Worm (Caenorhabditis elegans) whole organism, young adult: ENCODE data around the gene ZC155.4.

Source experiments
- C17E4.6 ChIP-seq: fragments of 200-800 bp; sonication (Bioruptor generic); IDR thresholded peaks from 2 replicates; pipeline ENCODE4 v1.3.6; 2022; ENCODE audit warnings: missing genetic modification reagents, missing genetic modification characterization, missing compliant biosample characterization
- F10E7.11 ChIP-seq: sonication (generic microtip); optimal IDR thresholded peaks from 2 replicates; lab custom pipeline; 2017; ENCODE audit warnings: mild to moderate bottlenecking, missing genetic modification characterization, moderate library complexity, missing compliant biosample characterization
- F22D6.2 ChIP-seq: sonication (generic microtip); optimal IDR thresholded peaks from 2 replicates; lab custom pipeline; 2016; ENCODE audit warnings: mild to moderate bottlenecking, missing genetic modification characterization, missing compliant biosample characterization
- F23B12.7 ChIP-seq: sonication (generic microtip); optimal IDR thresholded peaks from 2 replicates; lab custom pipeline; 2017; ENCODE audit warnings: missing genetic modification characterization, mild to moderate bottlenecking, missing compliant biosample characterization, antibody characterized with exemption, moderate library complexity; ENCODE audit not compliant: insufficient read depth
- F33H1.4 ChIP-seq: fragments of 200-800 bp; sonication (Bioruptor generic); IDR thresholded peaks from 2 replicates; pipeline ENCODE4 v1.3.6; 2022; ENCODE audit warnings: missing genetic modification reagents, missing genetic modification characterization, missing compliant biosample characterization
- F39B2.1 ChIP-seq: fragments of 200-800 bp; sonication (Bioruptor generic); IDR thresholded peaks from 2 replicates; pipeline ENCODE4 v1.3.6; 2022; ENCODE audit warnings: missing genetic modification reagents, missing genetic modification characterization, missing compliant biosample characterization
- K11D2.4 ChIP-seq: fragments of 200-800 bp; sonication (Bioruptor generic); IDR thresholded peaks from 2 replicates; pipeline ENCODE4 v1.3.6; 2022; ENCODE audit warnings: missing genetic modification reagents, missing genetic modification characterization, missing compliant biosample characterization
- T26A5.8 ChIP-seq: sonication (generic microtip); optimal IDR thresholded peaks from 2 replicates; lab custom pipeline; 2016; ENCODE audit warnings: missing genetic modification characterization, missing compliant biosample characterization
- Y79H2A.3 ChIP-seq: fragments of 200-800 bp; sonication (Bioruptor generic); conservative IDR thresholded peaks from 2 replicates; pipeline ENCODE4 v1.3.6; 2022; ENCODE audit warnings: missing genetic modification reagents, missing genetic modification characterization, missing compliant biosample characterization
- akir-1 ChIP-seq: fragments of 200-800 bp; sonication (Bioruptor generic); optimal IDR thresholded peaks from 2 replicates; lab custom pipeline; 2018; ENCODE audit warnings: mild to moderate bottlenecking, missing genetic modification characterization, moderate library complexity, missing compliant biosample characterization
- ama-1 ChIP-seq, 3 experiments: fragments of 150-350 bp in 1 of 3; sonication (generic microtip) in 2 of 3; optimal IDR thresholded peaks; 2 replicates each; lab custom pipeline; 2014 to 2018; ENCODE audit warnings: missing biosample characterization in 2 of 3, missing genetic modification characterization in 2 of 3, missing genetic modification reagents in 2 of 3
- aptf-2 ChIP-seq: fragments of 200-800 bp; sonication (Bioruptor generic); conservative IDR thresholded peaks from 2 replicates; pipeline ENCODE4 v1.3.6; 2022; ENCODE audit warnings: missing genetic modification reagents, missing genetic modification characterization, missing compliant biosample characterization
- athp-1 ChIP-seq: sonication (generic microtip); optimal IDR thresholded peaks from 2 replicates; lab custom pipeline; 2017; ENCODE audit warnings: mild to moderate bottlenecking, missing genetic modification characterization, missing compliant biosample characterization
- bed-1 ChIP-seq: fragments of 200-800 bp; sonication (Bioruptor generic); IDR thresholded peaks from 2 replicates; pipeline ENCODE4 v1.3.6; 2022; ENCODE audit warnings: missing genetic modification reagents, missing genetic modification characterization, missing compliant biosample characterization
- cebp-1 ChIP-seq, 2 experiments: fragments of 200-800 bp in 1 of 2; sonication (Bioruptor generic) in 1 of 2; sonication (generic microtip) in 1 of 2; IDR thresholded peaks in 1 of 2; optimal IDR thresholded peaks in 1 of 2; 2 replicates each; pipeline versions ENCODE4 v1.3.6 to Lab custom; 2017 to 2022; ENCODE audit warnings: missing compliant biosample characterization in 2 of 2, missing genetic modification characterization in 2 of 2, mild to moderate bottlenecking in 1 of 2, missing genetic modification reagents in 1 of 2, moderate library complexity in 1 of 2
- cebp-2 ChIP-seq: fragments of 200-800 bp; sonication (Bioruptor generic); IDR thresholded peaks from 2 replicates; pipeline ENCODE4 v1.3.6; 2022; ENCODE audit warnings: missing genetic modification characterization, missing compliant biosample characterization
- ceh-100 ChIP-seq: fragments of 200-800 bp; sonication (Bioruptor generic); IDR thresholded peaks from 2 replicates; pipeline ENCODE4 v1.3.6; 2022; ENCODE audit warnings: missing genetic modification reagents, missing genetic modification characterization, missing compliant biosample characterization
- ceh-40 ChIP-seq: fragments of 200-800 bp; sonication (Bioruptor generic); IDR thresholded peaks from 2 replicates; pipeline ENCODE4 v1.3.6; 2022; ENCODE audit warnings: missing genetic modification characterization, missing compliant biosample characterization
- ceh-91 ChIP-seq: fragments of 200-800 bp; sonication (Bioruptor generic); IDR thresholded peaks from 2 replicates; pipeline ENCODE4 v1.3.6; 2022; ENCODE audit warnings: missing genetic modification reagents, missing genetic modification characterization, missing compliant biosample characterization
- egl-18 ChIP-seq: fragments of 200-800 bp; sonication (Bioruptor generic); IDR thresholded peaks from 2 replicates; pipeline ENCODE4 v1.3.6; 2022; ENCODE audit warnings: missing genetic modification reagents, missing genetic modification characterization, missing compliant biosample characterization
- egl-44 ChIP-seq: fragments of 200-800 bp; sonication (Bioruptor generic); IDR thresholded peaks from 2 replicates; pipeline ENCODE4 v1.3.6; 2022; ENCODE audit warnings: missing genetic modification reagents, missing genetic modification characterization, missing compliant biosample characterization
- egrh-3 ChIP-seq: fragments of 200-800 bp; sonication (Bioruptor generic); IDR thresholded peaks from 2 replicates; pipeline ENCODE4 v1.3.6; 2022; ENCODE audit warnings: missing genetic modification reagents, missing genetic modification characterization, missing compliant biosample characterization
- ekl-4 ChIP-seq: fragments of 200-800 bp; sonication (Bioruptor generic); IDR thresholded peaks from 2 replicates; pipeline ENCODE4 v1.3.6; 2022; ENCODE audit warnings: missing genetic modification reagents, missing genetic modification characterization, missing compliant biosample characterization
- fkh-3 ChIP-seq: sonication (generic microtip); optimal IDR thresholded peaks from 2 replicates; lab custom pipeline; 2016; ENCODE audit warnings: mild to moderate bottlenecking, missing genetic modification characterization, missing compliant biosample characterization
- him-1 ChIP-seq: sonication (generic microtip); optimal IDR thresholded peaks from 2 replicates; lab custom pipeline; 2016; ENCODE audit warnings: missing genotype, missing genetic modification reagents, missing genetic modification characterization, missing compliant biosample characterization
- hlh-26 ChIP-seq: fragments of 200-800 bp; sonication (Bioruptor generic); conservative IDR thresholded peaks from 2 replicates; pipeline ENCODE4 v1.3.6; 2022; ENCODE audit warnings: missing genetic modification reagents, missing genetic modification characterization, missing compliant biosample characterization
- hmg-1.2 ChIP-seq: fragments of 200-800 bp; sonication (Bioruptor generic); IDR thresholded peaks from 2 replicates; pipeline ENCODE4 v1.3.6; 2022; ENCODE audit warnings: missing genetic modification reagents, missing genetic modification characterization, missing compliant biosample characterization
- lag-1 ChIP-seq: fragments of 200-800 bp; sonication (Bioruptor generic); IDR thresholded peaks from 2 replicates; pipeline ENCODE4 v1.3.6; 2022; ENCODE audit warnings: missing genetic modification reagents, missing genetic modification characterization, missing compliant biosample characterization
- lin-26 ChIP-seq: fragments of 200-800 bp; sonication (Bioruptor generic); IDR thresholded peaks from 2 replicates; pipeline ENCODE4 v1.3.6; 2022; ENCODE audit warnings: missing genetic modification reagents, missing genetic modification characterization, missing compliant biosample characterization
- lir-1 ChIP-seq: fragments of 200-800 bp; sonication (Bioruptor generic); conservative IDR thresholded peaks from 2 replicates; pipeline ENCODE4 v1.3.6; 2022; ENCODE audit warnings: missing genetic modification reagents, missing genetic modification characterization, missing compliant biosample characterization
- madf-10 ChIP-seq: sonication (generic microtip); optimal IDR thresholded peaks from 2 replicates; lab custom pipeline; 2016; ENCODE audit warnings: mild to moderate bottlenecking, missing genetic modification characterization, missing compliant biosample characterization
- mcd-1 ChIP-seq: fragments of 200-800 bp; sonication (Bioruptor generic); IDR thresholded peaks from 2 replicates; pipeline ENCODE4 v1.3.6; 2022; ENCODE audit warnings: missing genetic modification reagents, missing genetic modification characterization, missing compliant biosample characterization
- mxl-1 ChIP-seq: sonication (generic microtip); optimal IDR thresholded peaks from 2 replicates; lab custom pipeline; 2016; ENCODE audit warnings: missing genetic modification characterization, missing compliant biosample characterization
- nhr-179 ChIP-seq: sonication (generic microtip); optimal IDR thresholded peaks from 2 replicates; lab custom pipeline; 2016; ENCODE audit warnings: mild to moderate bottlenecking, missing genetic modification characterization, missing compliant biosample characterization
- nhr-27 ChIP-seq: fragments of 200-800 bp; sonication (Bioruptor generic); optimal IDR thresholded peaks from 2 replicates; lab custom pipeline; 2018; ENCODE audit warnings: mild to moderate bottlenecking, missing genetic modification characterization, moderate library complexity, missing compliant biosample characterization
- nhr-80 ChIP-seq: sonication (generic microtip); optimal IDR thresholded peaks from 2 replicates; lab custom pipeline; 2016; ENCODE audit warnings: missing genetic modification characterization, missing compliant biosample characterization
- nhr-90 ChIP-seq: sonication (generic microtip); optimal IDR thresholded peaks from 2 replicates; lab custom pipeline; 2016; ENCODE audit warnings: missing genotype, mild to moderate bottlenecking, missing genetic modification characterization, missing compliant biosample characterization
- pbrm-1 ChIP-seq: fragments of 200-800 bp; sonication (Bioruptor generic); IDR thresholded peaks from 2 replicates; pipeline ENCODE4 v1.3.6; 2022; ENCODE audit warnings: missing genetic modification reagents, missing genetic modification characterization, missing compliant biosample characterization
- pha-4 ChIP-seq: fragments of 150-350 bp; sonication (generic microtip); optimal IDR thresholded peaks from 2 replicates; lab custom pipeline; 2014; ENCODE audit warnings: missing biosample characterization, missing genetic modification reagents, missing genetic modification characterization
- repo-1 ChIP-seq: sonication (generic microtip); optimal IDR thresholded peaks from 2 replicates; lab custom pipeline; 2017; ENCODE audit warnings: mild to moderate bottlenecking, missing genetic modification characterization, missing compliant biosample characterization
- rpc-1 ChIP-seq, 2 experiments: fragments of 150-350 bp in 1 of 2; sonication (generic microtip) in 1 of 2; optimal IDR thresholded peaks; 2 replicates each; lab custom pipeline; 2014 to 2018; ENCODE audit warnings: missing biosample characterization in 1 of 2, missing genetic modification characterization in 1 of 2, missing genetic modification reagents in 1 of 2, missing genotype in 1 of 2
- sdz-38 ChIP-seq: sonication (generic microtip); optimal IDR thresholded peaks from 2 replicates; lab custom pipeline; 2016; ENCODE audit warnings: missing genotype, missing genetic modification characterization, missing compliant biosample characterization
- somi-1 ChIP-seq: fragments of 200-800 bp; sonication (Bioruptor generic); optimal IDR thresholded peaks from 2 replicates; lab custom pipeline; 2018; ENCODE audit warnings: mild to moderate bottlenecking, missing genetic modification characterization, missing compliant biosample characterization
- sptf-2 ChIP-seq: fragments of 200-800 bp; sonication (Bioruptor generic); optimal IDR thresholded peaks from 2 replicates; lab custom pipeline; 2018; ENCODE audit warnings: mild to moderate bottlenecking, missing genetic modification characterization, missing compliant biosample characterization
- tbp1 ChIP-seq: fragments of 200-800 bp; sonication (Bioruptor generic); optimal IDR thresholded peaks from 2 replicates; lab custom pipeline; 2018; ENCODE audit warnings: mild to moderate bottlenecking, missing genetic modification characterization, missing compliant biosample characterization
- xnd-1 ChIP-seq: sonication (generic microtip); optimal IDR thresholded peaks from 2 replicates; lab custom pipeline; 2016; ENCODE audit warnings: missing genotype, missing genetic modification reagents, missing genetic modification characterization, missing compliant biosample characterization
- ztf-25 ChIP-seq: fragments of 200-800 bp; sonication (Bioruptor generic); IDR thresholded peaks from 2 replicates; pipeline ENCODE4 v1.3.6; 2022; ENCODE audit warnings: missing genetic modification reagents, missing genetic modification characterization, missing compliant biosample characterization
- ztf-26 ChIP-seq: sonication (generic microtip); optimal IDR thresholded peaks from 2 replicates; lab custom pipeline; 2017; ENCODE audit warnings: missing genetic modification characterization, missing compliant biosample characterization

Gene ZC155.4

DNA sequence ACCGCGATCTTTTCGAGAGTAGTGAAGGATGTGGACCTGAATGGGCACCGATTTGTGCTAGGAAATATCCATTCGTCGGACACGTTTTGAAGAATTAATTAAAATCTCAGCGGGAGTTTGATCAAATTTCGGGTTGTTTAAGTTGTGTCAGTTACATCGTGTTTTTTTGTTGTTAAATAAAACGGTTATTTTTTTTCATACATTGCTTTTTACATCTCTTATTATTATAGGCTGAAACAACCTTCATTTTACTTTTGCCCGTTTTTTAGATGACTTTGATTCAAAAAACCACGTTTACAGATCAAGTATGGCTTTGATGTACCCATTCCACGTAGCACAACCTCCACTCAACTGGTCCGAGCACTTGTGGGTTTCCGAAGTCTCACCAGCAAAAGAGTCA, 42.1 kb downstream of the ZC155.4 start, which contains the start of gene emb-1:
TSS of gene emb-1 (plus strand) at position 301 of the 400 bp plus-strand sequence.
- TF ChIP-seq lag-1 (GFP tag; lab: Robert Waterston, UW) (no peak), K11D2.4 (GFP tag; lab: Robert Waterston, UW) (no peak), egl-44 (no peak), egl-18 (GFP tag; lab: Robert Waterston, UW) (no peak), athp-1 (tag; lab: Kevin White, UChicago) (no peak), ztf-25 (GFP tag; lab: Robert Waterston, UW) (no peak), ceh-40 (GFP tag; lab: Robert Waterston, UW) (no peak), pha-4 (no peak), repo-1 (tag; lab: Kevin White, UChicago) (no peak), F33H1.4 (GFP tag; lab: Robert Waterston, UW) (no peak), ekl-4 (GFP tag; lab: Robert Waterston, UW) (no peak), mxl-1 (tag; lab: Kevin White, UChicago) (no peak), nhr-90 (no peak), T26A5.8 (tag; lab: Kevin White, UChicago) (no peak), F10E7.11 (no peak), hlh-26 (no peak), F22D6.2 (no peak), somi-1 (GFP tag; lab: Kevin White, UChicago) (no peak), nhr-80 (tag; lab: Kevin White, UChicago) (no peak)

DNA sequence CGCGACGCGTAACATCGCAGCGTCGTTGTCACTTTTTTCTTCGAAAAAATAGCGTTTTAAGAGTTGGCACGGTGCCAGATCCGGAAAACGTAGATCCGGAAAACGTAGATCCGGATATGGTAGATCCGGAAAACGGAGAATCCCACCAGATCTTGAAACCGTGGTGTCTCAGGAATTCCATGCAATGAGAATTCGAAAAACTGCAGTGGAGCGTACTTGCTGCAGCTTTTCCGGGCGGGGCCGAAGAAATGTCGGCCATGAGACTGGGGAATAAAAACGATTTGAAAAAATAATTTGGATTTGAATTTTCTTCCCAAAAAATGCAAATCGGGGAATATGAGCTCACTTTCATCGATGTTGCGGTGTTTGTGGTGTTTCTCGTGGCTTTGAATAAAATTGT, 42.8 kb downstream of the ZC155.4 start, which contains the start of gene K10D2.5:
TSS of gene K10D2.5 (plus strand) at position 251 of the 400 bp plus-strand sequence.
- peak; percentile 90 for TF ChIP-seq akir-1
- TF ChIP-seq mcd-1 (GFP tag; lab: Robert Waterston, UW): peak; percentile 99
- TF ChIP-seq tbp1: peak; percentile 73
- TF ChIP-seq xnd-1 (tag; lab: Kevin White, UChicago): peak; percentile 27
- TF ChIP-seq nhr-27: no peak
- peak; percentile 66 for TF ChIP-seq sptf-2 (GFP tag; lab: Kevin White, UChicago)
- TF ChIP-seq egrh-3 (GFP tag; lab: Robert Waterston, UW): peak; percentile 91
- peak; percentile 98 for TF ChIP-seq lir-1
- 0 out of 2 replicates have a peak, but pooled peaks have one; percentile 24 for TF ChIP-seq lag-1 (GFP tag; lab: Robert Waterston, UW)
- TF ChIP-seq cebp-1 (GFP tag; IDR thresholded peaks at IDR 0.05; lab: Robert Waterston, UW): peak; percentile 90
- TF ChIP-seq cebp-1 (tag; optimal IDR thresholded peaks at IDR 0.05; lab: Kevin White, UChicago): peak; percentile 81
- TF ChIP-seq pbrm-1 (GFP tag; lab: Robert Waterston, UW): peak; percentile 93
- no peak for TF ChIP-seq T26A5.8 (tag; lab: Kevin White, UChicago)
- peak; percentile 77 for TF ChIP-seq hmg-1.2
- no peak for TF ChIP-seq ama-1 (optimal IDR thresholded peaks at IDR 0.05; lab: Kevin White, UChicago)
- no peak for TF ChIP-seq ama-1 (GFP tag; optimal IDR thresholded peaks at IDR 0.05; lab: Kevin White, UChicago)
- peak; percentile 77; the same call in 1 of the 2 replicates for TF ChIP-seq F39B2.1 (GFP tag; lab: Robert Waterston, UW)
- TF ChIP-seq rpc-1 (optimal IDR thresholded peaks at IDR 0.05; lab: Kevin White, UChicago): no peak
- no peak for TF ChIP-seq rpc-1 (tag; optimal IDR thresholded peaks at IDR 0.05; lab: Kevin White, UChicago)
- peak; percentile 8 for TF ChIP-seq him-1 (tag; lab: Kevin White, UChicago)
- TF ChIP-seq sdz-38: no peak
- TF ChIP-seq fkh-3 (tag; lab: Kevin White, UChicago): no peak
- peak; percentile 25 for TF ChIP-seq ztf-26 (tag; lab: Kevin White, UChicago)
- 0 out of 2 replicates have a peak, but pooled peaks have one; percentile 21 for TF ChIP-seq bed-1 (GFP tag; lab: Robert Waterston, UW)
- peak; percentile 85 for TF ChIP-seq F23B12.7 (tag; lab: Kevin White, UChicago)
- peak; percentile 87 for TF ChIP-seq Y79H2A.3 (GFP tag; lab: Robert Waterston, UW)
- TF ChIP-seq C17E4.6 (GFP tag; lab: Robert Waterston, UW): peak; percentile 92
- 0 out of 2 replicates have a peak, but pooled peaks have one; percentile 17 for TF ChIP-seq cebp-2 (GFP tag; lab: Robert Waterston, UW)
- peak; percentile 92 for TF ChIP-seq madf-10 (tag; lab: Kevin White, UChicago)
- no peak for TF ChIP-seq nhr-179
- peak; percentile 91 for TF ChIP-seq ceh-40 (GFP tag; lab: Robert Waterston, UW)
- peak; percentile 81 for TF ChIP-seq lin-26 (GFP tag; lab: Robert Waterston, UW)
- peak; percentile 99 for TF ChIP-seq ceh-100
- peak; percentile 97 for TF ChIP-seq ceh-91
- TF ChIP-seq aptf-2: peak; percentile 98
